Worm (Caenorhabditis elegans): ENCODE data around the gene stn-2.

DNA sequence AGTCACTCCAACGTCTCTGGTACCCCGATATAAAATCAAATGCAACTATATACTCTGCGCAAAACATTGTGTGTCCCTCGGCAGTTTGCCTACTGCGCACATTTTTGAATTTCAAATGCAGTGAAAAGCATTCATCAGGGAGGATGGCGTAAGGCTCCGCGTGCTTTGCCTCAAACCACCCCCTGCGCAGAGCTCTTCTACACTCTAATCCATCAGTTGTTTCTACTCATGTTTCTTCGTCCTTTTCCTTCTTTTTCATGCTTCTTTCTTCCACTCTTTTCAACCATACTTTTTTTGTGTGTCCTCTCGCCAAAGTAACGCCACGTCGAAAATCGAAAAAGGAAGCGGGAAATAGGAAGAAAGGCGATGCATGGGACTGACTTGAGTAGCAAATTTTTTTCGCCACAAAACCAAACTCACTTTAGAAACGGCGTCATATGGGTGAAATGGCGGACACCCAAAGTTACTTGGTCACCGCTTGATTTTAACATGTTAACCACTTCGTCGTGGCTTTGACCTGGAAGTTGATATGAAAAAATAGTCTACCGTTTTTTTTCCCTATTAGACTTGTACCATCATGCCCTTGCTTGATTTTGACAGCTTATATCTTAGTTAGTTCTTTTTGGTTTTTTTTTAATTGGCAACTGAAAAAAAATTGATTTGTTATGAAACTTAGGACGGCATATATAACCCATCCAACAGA lies 1.8 kb downstream of the stn-2 start:
- no peak for TF ChIP-seq npax-4 (tag; optimal IDR thresholded peaks at IDR 0.05)
- no peak for TF ChIP-seq pag-3 (tag; optimal IDR thresholded peaks at IDR 0.05; ENCODE audit: borderline replicate concordance)
- TF ChIP-seq pha-4 (tag; optimal IDR thresholded peaks at IDR 0.05): no peak
- TF ChIP-seq pqm-1 (tag; optimal IDR thresholded peaks at IDR 0.05): no peak
- TF ChIP-seq F13H6.1 (tag; optimal IDR thresholded peaks at IDR 0.05): no peak
- no peak for TF ChIP-seq dmd-4 (tag; optimal IDR thresholded peaks at IDR 0.05; ENCODE audit: borderline replicate concordance)
- TF ChIP-seq tbx-2 (tag; optimal IDR thresholded peaks at IDR 0.05): no peak
- no peak for TF ChIP-seq nhr-11 (tag; optimal IDR thresholded peaks at IDR 0.05)
- no peak for TF ChIP-seq lim-6 (tag; optimal IDR thresholded peaks at IDR 0.05)
- no peak for TF ChIP-seq sox-2 (GFP tag; IDR thresholded peaks at IDR 0.05)
- TF ChIP-seq ama-1 (optimal IDR thresholded peaks at IDR 0.05): no peak
- TF ChIP-seq mec-3 (tag; optimal IDR thresholded peaks at IDR 0.05; ENCODE audit: borderline replicate concordance): no peak
- no peak for TF ChIP-seq zip-5 (tag; optimal IDR thresholded peaks at IDR 0.05)
- no peak for TF ChIP-seq rnt-1 (tag; optimal IDR thresholded peaks at IDR 0.05)
